Worm (Caenorhabditis elegans) whole organism, L4/young adult: ENCODE data around the gene tftc-3.

Experiments
- W03F9.2 ChIP-seq: fragments of 150-350 bp; optimal IDR thresholded peaks from 2 replicates; lab custom pipeline; 2014; ENCODE audit warnings: missing biosample characterization, missing genetic modification characterization
- dao-5 ChIP-seq: sonication (generic microtip); optimal IDR thresholded peaks from 2 replicates; lab custom pipeline; 2016; ENCODE audit warnings: missing genotype, missing genetic modification characterization, moderate library complexity, missing compliant biosample characterization
- him-1 ChIP-seq: sonication (generic microtip); optimal IDR thresholded peaks from 2 replicates; lab custom pipeline; 2016; ENCODE audit warnings: missing genotype, missing genetic modification reagents, missing genetic modification characterization, missing compliant biosample characterization

Gene tftc-3

ce11 chrV:10210244-10210643 lies at the start of gene tftc-3:
Gene tftc-3 (minus strand): TSS chrV:10210344.
- no peak for TF ChIP-seq W03F9.2 (tag; lab: Kevin White, UChicago)
- TF ChIP-seq him-1 (tag; lab: Kevin White, UChicago): no peak
- no peak for TF ChIP-seq dao-5 (tag; lab: Kevin White, UChicago)

ce11 chrV:10256050-10256449 lies 45.9 kb upstream of the tftc-3 start, which contains the start of gene nhr-232:
Gene nhr-232 (plus strand): TSS chrV:10256170.
- TF ChIP-seq him-1 (tag; lab: Kevin White, UChicago): no peak
- no peak for TF ChIP-seq dao-5 (tag; lab: Kevin White, UChicago)
- no peak for TF ChIP-seq W03F9.2 (tag; lab: Kevin White, UChicago)

DNA sequence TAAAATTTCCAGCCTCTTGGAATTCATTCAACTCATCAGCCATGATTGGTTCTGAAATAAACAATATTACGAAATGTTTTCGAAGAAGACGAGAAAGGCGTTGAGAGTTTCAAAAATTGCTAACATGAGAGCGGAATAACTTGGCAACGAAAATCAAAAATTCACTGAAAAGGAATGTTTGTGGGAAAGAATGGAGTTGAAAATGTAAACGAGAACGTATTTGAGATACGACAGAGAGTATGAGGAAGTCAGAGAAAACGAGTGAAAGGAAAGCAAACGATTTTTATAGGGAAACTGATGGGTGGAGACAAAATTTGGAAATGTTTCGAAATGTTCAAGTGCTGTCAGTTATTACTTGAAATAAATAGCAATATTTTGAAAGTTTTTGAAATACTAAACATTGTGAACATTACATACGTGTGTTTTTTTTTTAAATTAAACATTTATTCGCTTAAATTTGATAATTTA lies 44.9 kb upstream of the tftc-3 start, which contains the start of gene rop-1:
Gene rop-1, minus strand, starts transcription at position 51 of the 468 bp plus-strand sequence.
- TF ChIP-seq him-1 (tag; lab: Kevin White, UChicago): no peak
- TF ChIP-seq W03F9.2 (tag; lab: Kevin White, UChicago): no peak
- no peak for TF ChIP-seq dao-5 (tag; lab: Kevin White, UChicago)

DNA sequence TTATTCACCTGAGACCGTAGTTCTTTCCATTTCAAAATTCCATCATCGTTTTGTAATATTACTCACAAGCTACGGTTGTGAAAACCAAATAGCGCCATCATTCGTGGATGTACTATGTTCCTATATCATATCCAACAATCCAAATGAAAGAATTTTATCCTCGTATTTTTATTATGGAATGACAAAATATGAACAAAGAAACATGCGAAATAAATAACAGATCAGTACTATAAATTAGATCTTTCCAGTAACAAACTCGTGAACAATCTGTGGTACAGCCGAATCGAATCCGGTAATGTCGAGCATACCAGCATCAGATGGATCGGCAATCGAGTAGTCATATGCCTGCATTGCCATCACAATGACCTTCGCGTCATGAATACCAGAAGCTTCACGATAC lies 42.5 kb upstream of the tftc-3 start:
- TF ChIP-seq W03F9.2 (tag; lab: Kevin White, UChicago) (no peak), him-1 (tag; lab: Kevin White, UChicago) (no peak), dao-5 (tag; lab: Kevin White, UChicago) (no peak)

ce11 chrV:10249515-10249914 lies 39.4 kb upstream of the tftc-3 start:
- TF ChIP-seq W03F9.2 (tag; lab: Kevin White, UChicago) (no peak), him-1 (tag; lab: Kevin White, UChicago) (no peak), dao-5 (tag; lab: Kevin White, UChicago) (no peak)

DNA sequence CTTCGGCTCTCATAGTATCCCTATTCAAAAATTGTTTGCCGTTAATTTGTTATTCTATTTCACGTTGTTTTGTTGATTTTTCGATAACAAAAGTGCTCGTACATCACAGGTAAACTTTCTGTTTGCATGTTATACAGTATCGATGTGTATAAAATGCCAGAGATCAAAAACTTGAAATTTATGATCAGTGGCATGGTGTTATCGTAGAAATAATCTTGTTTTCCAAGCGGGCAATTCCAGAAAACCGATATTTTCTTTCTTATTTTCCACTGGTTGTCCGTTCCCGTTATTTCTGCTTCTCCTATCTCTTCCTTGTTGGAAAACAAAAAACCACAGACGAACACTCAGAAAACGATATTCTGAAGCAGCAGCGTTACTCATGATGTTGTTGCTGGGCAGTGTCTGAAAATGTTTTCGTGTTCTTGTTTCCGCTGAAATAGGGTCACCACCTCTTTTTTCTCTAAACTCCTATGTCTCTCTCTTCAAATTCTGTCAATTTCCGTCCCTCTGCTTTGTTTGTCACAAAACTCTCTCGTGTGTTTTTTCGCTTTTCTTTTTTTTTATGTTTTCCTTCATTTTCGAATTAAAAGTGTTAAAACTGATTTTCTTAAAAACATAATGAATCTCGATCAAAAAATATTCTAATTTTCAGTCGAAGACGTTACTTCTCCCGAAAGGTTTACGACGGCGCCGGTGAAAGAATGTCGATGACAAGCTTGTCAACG lies 38.3 kb upstream of the tftc-3 start, which contains the start of gene akt-1:
Gene akt-1, plus strand, starts transcription at position 651 of the 725 bp plus-strand sequence.
- no peak for TF ChIP-seq dao-5 (tag; lab: Kevin White, UChicago)
- TF ChIP-seq W03F9.2 (tag; lab: Kevin White, UChicago): no peak
- no peak for TF ChIP-seq him-1 (tag; lab: Kevin White, UChicago)

- TF ChIP-seq him-1 (tag; lab: Kevin White, UChicago): no peak
- TF ChIP-seq dao-5 (tag; lab: Kevin White, UChicago): no peak
- no peak for TF ChIP-seq W03F9.2 (tag; lab: Kevin White, UChicago)
Observed at ce11 chrV:10247673-10248239, 37.6 kb upstream of the tftc-3 start.

- TF ChIP-seq him-1 (tag; lab: Kevin White, UChicago) (no peak), dao-5 (tag; lab: Kevin White, UChicago) (no peak)
Observed at ce11 chrV:10246967-10247366, 36.8 kb upstream of the tftc-3 start.

ce11 chrV:10246443-10246885 lies 36.3 kb upstream of the tftc-3 start:
- TF ChIP-seq him-1 (tag; lab: Kevin White, UChicago): no peak

DNA sequence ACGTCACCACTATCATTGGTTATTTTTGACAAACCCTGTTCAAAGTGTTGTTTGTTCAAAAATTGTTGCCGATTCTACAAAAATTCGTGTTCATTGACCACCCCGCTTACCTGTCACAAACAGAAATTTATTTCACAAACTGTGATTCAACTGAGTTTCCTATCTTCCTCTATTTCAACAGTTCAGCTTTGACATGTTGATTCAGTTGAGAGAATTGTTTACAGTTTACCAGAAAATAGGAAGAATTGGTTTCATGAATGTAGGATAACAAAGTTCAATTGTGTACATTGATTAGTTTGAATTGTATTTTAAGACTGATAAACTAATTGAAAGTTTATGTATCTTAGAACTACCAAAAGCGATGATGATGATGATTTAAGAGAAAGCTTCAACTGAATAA lies 35.5 kb upstream of the tftc-3 start:
- TF ChIP-seq W03F9.2 (tag; lab: Kevin White, UChicago) (no peak), dao-5 (tag; lab: Kevin White, UChicago) (no peak), him-1 (tag; lab: Kevin White, UChicago) (no peak)

- TF ChIP-seq dao-5 (tag; lab: Kevin White, UChicago) (no peak), him-1 (tag; lab: Kevin White, UChicago) (no peak), W03F9.2 (tag; lab: Kevin White, UChicago) (no peak)
Observed at ce11 chrV:10244018-10244720, 34.0 kb upstream of the tftc-3 start.

ce11 chrV:10243105-10243504 lies 33.0 kb upstream of the tftc-3 start, which contains the start of gene C12D8.9:
Gene C12D8.9 (minus strand): TSS chrV:10243205.
- no peak for TF ChIP-seq dao-5 (tag; lab: Kevin White, UChicago)
- TF ChIP-seq him-1 (tag; lab: Kevin White, UChicago): no peak
- no peak for TF ChIP-seq W03F9.2 (tag; lab: Kevin White, UChicago)
